In the genomic region with DNA sequence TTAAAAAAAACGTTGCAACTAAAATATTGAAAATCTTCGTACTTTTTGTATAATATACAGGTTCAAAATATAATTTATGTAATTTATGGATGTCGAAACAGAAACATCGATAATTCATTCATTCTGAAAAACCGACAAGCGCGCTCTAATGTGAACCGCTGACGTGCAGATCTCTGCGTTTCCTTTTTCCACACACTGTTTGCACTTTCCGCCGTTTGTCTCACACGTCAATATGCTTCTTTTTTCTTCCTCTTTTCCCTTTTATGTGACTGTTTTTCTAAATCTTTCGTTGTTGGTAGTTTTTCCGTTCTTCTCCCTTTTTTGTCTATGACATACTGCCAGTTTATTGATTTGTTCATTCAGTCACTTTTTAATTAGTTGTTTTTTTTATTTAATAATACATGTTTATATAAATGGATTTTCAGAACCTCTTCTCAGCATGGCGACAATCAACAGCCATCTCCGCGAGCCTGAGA, we compare ENCODE assay signal across 6 worm cellular contexts.
TF ChIP-seq lines count a peak whose summit lies in the region.

TSS of gene tmbi-4 (plus strand) at position 426 of the 476 bp plus-strand sequence.

TF ChIP-seq in whole organism, L1 larva, 84 proteins besides CTCF, POLR2A, EP300 and RAD21 (continued from another document and continues in another):
- peak in 1 of 6 experiments; percentile 52 for TF ChIP-seq elt-3 (tag; optimal IDR thresholded peaks at IDR 0.05; lab: Kevin White, UChicago)
- peak; percentile 35 for TF ChIP-seq lin-13 (GFP tag; optimal IDR thresholded peaks at IDR 0.05; lab: Kevin White, UChicago)
- peak; percentile 52 for TF ChIP-seq mep-1 (tag; optimal IDR thresholded peaks at IDR 0.05; lab: Kevin White, UChicago)
- TF ChIP-seq hpl-2 (GFP tag; optimal IDR thresholded peaks at IDR 0.05; lab: Kevin White, UChicago) = no peak
- peak; percentile 59 for TF ChIP-seq nhr-85 (tag; lab: Kevin White, UChicago)
- peak; percentile 87 for TF ChIP-seq lin-14 (GFP tag; optimal IDR thresholded peaks at IDR 0.05; lab: Kevin White, UChicago)
- TF ChIP-seq lin-15B (tag; optimal IDR thresholded peaks at IDR 0.05; lab: Kevin White, UChicago) = peak; percentile 30
- TF ChIP-seq ces-1 (GFP tag; optimal IDR thresholded peaks at IDR 0.05; lab: Kevin White, UChicago) = no peak
- no peak for TF ChIP-seq ceh-88 (GFP tag; IDR thresholded peaks at IDR 0.05; lab: Robert Waterston, UW)
- TF ChIP-seq unc-130 (tag; optimal IDR thresholded peaks at IDR 0.05; lab: Kevin White, UChicago) = peak; percentile 22
- TF ChIP-seq efl-1 (optimal IDR thresholded peaks at IDR 0.05; lab: Kevin White, UChicago) = peak; percentile 30 to 61
- TF ChIP-seq efl-1 (GFP tag; optimal IDR thresholded peaks at IDR 0.05 in 1 of 2; lab: Kevin White, UChicago) = peak in 1 of 2 experiments; percentile 14
- TF ChIP-seq dsc-1 (tag; optimal IDR thresholded peaks at IDR 0.05; lab: Kevin White, UChicago) = peak; percentile 20
- TF ChIP-seq blmp-1 (tag; optimal IDR thresholded peaks at IDR 0.05; lab: Kevin White, UChicago) = peak; percentile 96
- no peak for TF ChIP-seq irx-1 (tag; optimal IDR thresholded peaks at IDR 0.05; lab: Kevin White, UChicago)
- no peak for TF ChIP-seq hlh-17 (GFP tag; optimal IDR thresholded peaks at IDR 0.05; lab: Kevin White, UChicago; ENCODE audit: borderline replicate concordance)
- peak; percentile 53 for TF ChIP-seq tbx-2 (tag; optimal IDR thresholded peaks at IDR 0.05; lab: Kevin White, UChicago)
- TF ChIP-seq sox-4 (tag; optimal IDR thresholded peaks at IDR 0.05; lab: Kevin White, UChicago) = no peak
- no peak for TF ChIP-seq zip-4 (GFP tag; optimal IDR thresholded peaks at IDR 0.05; lab: Kevin White, UChicago)
- TF ChIP-seq unc-98 (GFP tag; IDR thresholded peaks at IDR 0.05; lab: Robert Waterston, UW) = no peak
- TF ChIP-seq ceh-82 (tag; optimal IDR thresholded peaks at IDR 0.05; lab: Kevin White, UChicago) = peak in 1 of 3 experiments; percentile 57

TF ChIP-seq in whole organism, L2 larva, 48 proteins besides CTCF, POLR2A, EP300 and RAD21 (continued from another document and continues in another):
- TF ChIP-seq lin-39 (tag; optimal IDR thresholded peaks at IDR 0.05; lab: Kevin White, UChicago) (no peak), ztf-1 (GFP tag; conservative IDR thresholded peaks at IDR 0.05; lab: Robert Waterston, UW) (no peak), gmeb-1 (tag; optimal IDR thresholded peaks at IDR 0.05; lab: Kevin White, UChicago) (no peak), nhr-11 (tag; optimal IDR thresholded peaks at IDR 0.05; lab: Kevin White, UChicago) (no peak), nhr-25 (tag; optimal IDR thresholded peaks at IDR 0.05; lab: Kevin White, UChicago) (peak; percentile 34), mab-5 (tag; optimal IDR thresholded peaks at IDR 0.05; lab: Kevin White, UChicago) (peak; percentile 15), blmp-1 (tag; optimal IDR thresholded peaks at IDR 0.05; lab: Kevin White, UChicago; ENCODE audit: insufficient read depth) (peak; percentile 82), nhr-237 (tag; optimal IDR thresholded peaks at IDR 0.05; lab: Kevin White, UChicago) (no peak), snpc-4 (tag; optimal IDR thresholded peaks at IDR 0.05; lab: Kevin White, UChicago) (no peak), sma-3 (GFP tag; optimal IDR thresholded peaks at IDR 0.05; lab: Kevin White, UChicago) (peak; percentile 32), crh-2 (tag; optimal IDR thresholded peaks at IDR 0.05; lab: Kevin White, UChicago) (peak; percentile 94), nhr-6 (tag; optimal IDR thresholded peaks at IDR 0.05; lab: Kevin White, UChicago) (no peak), R02D3.7 (tag; optimal IDR thresholded peaks at IDR 0.05; lab: Kevin White, UChicago) (no peak), elt-1 (tag; optimal IDR thresholded peaks at IDR 0.05; lab: Kevin White, UChicago) (no peak), unc-62 (GFP tag; optimal IDR thresholded peaks at IDR 0.05; lab: Kevin White, UChicago) (no peak), unc-39 (tag; optimal IDR thresholded peaks at IDR 0.05; lab: Kevin White, UChicago) (no peak), mbf-1 (tag; optimal IDR thresholded peaks at IDR 0.05; lab: Kevin White, UChicago) (no peak), ztf-11 (tag; optimal IDR thresholded peaks at IDR 0.05; lab: Kevin White, UChicago) (no peak), fos-1 (tag; optimal IDR thresholded peaks at IDR 0.05; lab: Kevin White, UChicago) (peak; percentile 65), ceh-82 (tag; optimal IDR thresholded peaks at IDR 0.05; lab: Kevin White, UChicago) (no peak), ama-1 (optimal IDR thresholded peaks at IDR 0.05; lab: Kevin White, UChicago) (no peak), ceh-16 (tag; optimal IDR thresholded peaks at IDR 0.05; lab: Kevin White, UChicago) (no peak)

TF ChIP-seq in whole organism, L3 larva, 47 proteins besides CTCF, POLR2A, EP300 and RAD21 (continued from another document and continues in another):
- TF ChIP-seq ceh-9 (tag; optimal IDR thresholded peaks at IDR 0.05; lab: Kevin White, UChicago) (no peak), eor-1 (tag; optimal IDR thresholded peaks at IDR 0.05; lab: Kevin White, UChicago) (no peak), nfya-1 (tag; optimal IDR thresholded peaks at IDR 0.05; lab: Kevin White, UChicago; ENCODE audit: insufficient read depth) (peak; percentile 67), lin-39 (tag; optimal IDR thresholded peaks at IDR 0.05; lab: Kevin White, UChicago) (peak; percentile 48), nhr-77 (tag; optimal IDR thresholded peaks at IDR 0.05; lab: Kevin White, UChicago) (no peak), aly-2 (tag; optimal IDR thresholded peaks at IDR 0.05; lab: Kevin White, UChicago) (no peak), nhr-11 (tag; optimal IDR thresholded peaks at IDR 0.05; lab: Kevin White, UChicago) (no peak), mdl-1 (tag; optimal IDR thresholded peaks at IDR 0.05; lab: Kevin White, UChicago) (no peak), nhr-76 (tag; optimal IDR thresholded peaks at IDR 0.05; lab: Kevin White, UChicago) (no peak), daf-12 (tag; optimal IDR thresholded peaks at IDR 0.05; lab: Kevin White, UChicago) (no peak), elt-1 (tag; optimal IDR thresholded peaks at IDR 0.05; lab: Kevin White, UChicago) (peak; percentile 29), nhr-28 (tag; optimal IDR thresholded peaks at IDR 0.05; lab: Kevin White, UChicago) (no peak), R02D3.7 (tag; optimal IDR thresholded peaks at IDR 0.05; lab: Kevin White, UChicago) (no peak), ceh-28 (tag; optimal IDR thresholded peaks at IDR 0.05; lab: Kevin White, UChicago) (peak; percentile 44), tbx-2 (tag; optimal IDR thresholded peaks at IDR 0.05; lab: Kevin White, UChicago) (no peak), pha-4 (tag; optimal IDR thresholded peaks at IDR 0.05; lab: Kevin White, UChicago) (peak; percentile 80), lsy-12 (tag; optimal IDR thresholded peaks at IDR 0.05; lab: Kevin White, UChicago) (no peak), pqm-1 (tag; optimal IDR thresholded peaks at IDR 0.05; lab: Kevin White, UChicago) (peak; percentile 38), lin-15B (tag; optimal IDR thresholded peaks at IDR 0.05; lab: Kevin White, UChicago) (peak; percentile 55), nhr-67 (tag; optimal IDR thresholded peaks at IDR 0.05; lab: Kevin White, UChicago) (no peak), skn-1 (tag; optimal IDR thresholded peaks at IDR 0.05; lab: Kevin White, UChicago) (peak; percentile 72), jun-1 (tag; optimal IDR thresholded peaks at IDR 0.05; lab: Kevin White, UChicago) (peak; percentile 34), nhr-12 (tag; optimal IDR thresholded peaks at IDR 0.05; lab: Kevin White, UChicago) (no peak)

TF ChIP-seq in whole organism, L4 larva, 104 proteins besides CTCF, POLR2A, EP300 and RAD21 (continued from another document and continues in another):
- TF ChIP-seq zfp-3 (GFP tag; conservative IDR thresholded peaks at IDR 0.05; lab: Robert Waterston, UW) = no peak
- no peak for TF ChIP-seq unc-130 (GFP tag; optimal IDR thresholded peaks at IDR 0.05; lab: Kevin White, UChicago)
- TF ChIP-seq gei-8 (GFP tag; optimal IDR thresholded peaks at IDR 0.05; lab: Kevin White, UChicago) = no peak
- TF ChIP-seq ceh-62 (tag; optimal IDR thresholded peaks at IDR 0.05; lab: Kevin White, UChicago) = no peak
- TF ChIP-seq egl-43 (GFP tag; IDR thresholded peaks at IDR 0.05; lab: Robert Waterston, UW) = no peak
- TF ChIP-seq T20F7.1 (GFP tag; optimal IDR thresholded peaks at IDR 0.05; lab: Kevin White, UChicago) = no peak
- no peak for TF ChIP-seq ceh-82 (tag; optimal IDR thresholded peaks at IDR 0.05; lab: Kevin White, UChicago)
- no peak for TF ChIP-seq madf-5 (GFP tag; IDR thresholded peaks at IDR 0.05; lab: Robert Waterston, UW)
- peak; percentile 33 for TF ChIP-seq mxl-3 (GFP tag; optimal IDR thresholded peaks at IDR 0.05; lab: Kevin White, UChicago)
- TF ChIP-seq nhr-48 (tag; optimal IDR thresholded peaks at IDR 0.05; lab: Kevin White, UChicago) = no peak
- TF ChIP-seq dmd-6 (GFP tag; IDR thresholded peaks at IDR 0.05; lab: Robert Waterston, UW) = peak; percentile 47
- TF ChIP-seq mep-1 (tag; optimal IDR thresholded peaks at IDR 0.05; lab: Kevin White, UChicago) = peak; percentile 74
- no peak for TF ChIP-seq madf-9 (GFP tag; conservative IDR thresholded peaks at IDR 0.05; lab: Robert Waterston, UW)
- TF ChIP-seq Y5F2A.4 (GFP tag; optimal IDR thresholded peaks at IDR 0.05; lab: Kevin White, UChicago) = no peak
- TF ChIP-seq mes-2 (tag; optimal IDR thresholded peaks at IDR 0.05; lab: Kevin White, UChicago; ENCODE audit: poor library complexity, severe bottlenecking) = peak; percentile 76
- no peak for TF ChIP-seq duxl-1 (tag; optimal IDR thresholded peaks at IDR 0.05; lab: Kevin White, UChicago; ENCODE audit: poor library complexity)
- no peak for TF ChIP-seq ama-1 (optimal IDR thresholded peaks at IDR 0.05; lab: Kevin White, UChicago)
- peak in 1 of 2 experiments; percentile 50 for TF ChIP-seq hif-1 (tag; optimal IDR thresholded peaks at IDR 0.05; lab: Kevin White, UChicago)
- TF ChIP-seq cey-2 (tag; optimal IDR thresholded peaks at IDR 0.05; lab: Kevin White, UChicago; ENCODE audit: borderline replicate concordance, insufficient read depth) = no peak
- no peak for TF ChIP-seq ceh-28 (tag; optimal IDR thresholded peaks at IDR 0.05; lab: Kevin White, UChicago)
- TF ChIP-seq lsy-2 (tag; optimal IDR thresholded peaks at IDR 0.05; lab: Kevin White, UChicago) = peak in 1 of 2 experiments; percentile 67
- no peak for TF ChIP-seq tra-1 (GFP tag; IDR thresholded peaks at IDR 0.05; lab: Robert Waterston, UW)
- no peak for TF ChIP-seq daf-8 (GFP tag; IDR thresholded peaks at IDR 0.05; lab: Robert Waterston, UW)

TF ChIP-seq in whole organism, mixed stage, embryonic, 35 proteins besides CTCF, POLR2A, EP300 and RAD21 (continued from another document):
- TF ChIP-seq unc-39 (tag; optimal IDR thresholded peaks at IDR 0.05; lab: Kevin White, UChicago) (no peak), cnd-1 (tag; optimal IDR thresholded peaks at IDR 0.05; lab: Kevin White, UChicago) (no peak), tbx-8 (GFP tag; optimal IDR thresholded peaks at IDR 0.05; lab: Kevin White, UChicago) (no peak), M03D4.4 (tag; optimal IDR thresholded peaks at IDR 0.05; lab: Kevin White, UChicago) (no peak), nhr-237 (tag; optimal IDR thresholded peaks at IDR 0.05; lab: Kevin White, UChicago) (no peak), sptf-1 (tag; optimal IDR thresholded peaks at IDR 0.05; lab: Kevin White, UChicago) (no peak), pha-4 (tag; optimal IDR thresholded peaks at IDR 0.05; lab: Kevin White, UChicago) (no peak), nhr-76 (tag; optimal IDR thresholded peaks at IDR 0.05; lab: Kevin White, UChicago) (no peak)

TF ChIP-seq in whole organism, young adult, 124 proteins besides CTCF, POLR2A, EP300 and RAD21 (continued from another document and continues in another):
- no peak for TF ChIP-seq nfya-2 (GFP tag; IDR thresholded peaks at IDR 0.05; lab: Robert Waterston, UW)
- TF ChIP-seq ccch-3 (GFP tag; optimal IDR thresholded peaks at IDR 0.05; lab: Kevin White, UChicago) = no peak
- no peak for TF ChIP-seq nhr-179 (tag; optimal IDR thresholded peaks at IDR 0.05; lab: Kevin White, UChicago)
- TF ChIP-seq ama-1 (optimal IDR thresholded peaks at IDR 0.05; lab: Kevin White, UChicago) = no peak
- no peak for TF ChIP-seq ama-1 (GFP tag; optimal IDR thresholded peaks at IDR 0.05; lab: Kevin White, UChicago)
- TF ChIP-seq hlh-12 (tag; optimal IDR thresholded peaks at IDR 0.05; lab: Kevin White, UChicago) = no peak
- peak; percentile 15 for TF ChIP-seq unc-62 (GFP tag; optimal IDR thresholded peaks at IDR 0.05; lab: Kevin White, UChicago)
- peak; percentile 53 for TF ChIP-seq lin-40 (tag; optimal IDR thresholded peaks at IDR 0.05; lab: Kevin White, UChicago)
- no peak for TF ChIP-seq B0261.1 (tag; optimal IDR thresholded peaks at IDR 0.05; lab: Kevin White, UChicago)
- no peak for TF ChIP-seq mes-4 (tag; optimal IDR thresholded peaks at IDR 0.05; lab: Kevin White, UChicago)
- no peak for TF ChIP-seq ekl-4 (GFP tag; IDR thresholded peaks at IDR 0.05; lab: Robert Waterston, UW)
- TF ChIP-seq K12H6.12 (tag; optimal IDR thresholded peaks at IDR 0.05; lab: Kevin White, UChicago) = peak; percentile 8
- TF ChIP-seq gei-17 (GFP tag; optimal IDR thresholded peaks at IDR 0.05; lab: Kevin White, UChicago) = no peak
- TF ChIP-seq athp-1 (tag; optimal IDR thresholded peaks at IDR 0.05; lab: Kevin White, UChicago) = no peak
- no peak for TF ChIP-seq efl-1 (GFP tag; optimal IDR thresholded peaks at IDR 0.05; lab: Kevin White, UChicago)
- TF ChIP-seq ztf-26 (tag; optimal IDR thresholded peaks at IDR 0.05; lab: Kevin White, UChicago) = no peak
- no peak for TF ChIP-seq snpc-3.4 (tag; optimal IDR thresholded peaks at IDR 0.05; lab: Kevin White, UChicago)
- TF ChIP-seq akir-1 (GFP tag; optimal IDR thresholded peaks at IDR 0.05; lab: Kevin White, UChicago) = no peak
- TF ChIP-seq ceh-58 (GFP tag; IDR thresholded peaks at IDR 0.05; lab: Robert Waterston, UW) = no peak
- no peak for TF ChIP-seq ceh-40 (GFP tag; IDR thresholded peaks at IDR 0.05; lab: Robert Waterston, UW)
- TF ChIP-seq F33H1.4 (GFP tag; IDR thresholded peaks at IDR 0.05; lab: Robert Waterston, UW) = no peak
- no peak for TF ChIP-seq dox-1 (GFP tag; IDR thresholded peaks at IDR 0.05; lab: Robert Waterston, UW)
- no peak for TF ChIP-seq zfh-2 (GFP tag; conservative IDR thresholded peaks at IDR 0.05; lab: Robert Waterston, UW)
- TF ChIP-seq rcor-1 (GFP tag; IDR thresholded peaks at IDR 0.05; lab: Robert Waterston, UW) = no peak
- TF ChIP-seq nhr-120 (GFP tag; IDR thresholded peaks at IDR 0.05; lab: Robert Waterston, UW) = no peak
- TF ChIP-seq die-1 (tag; optimal IDR thresholded peaks at IDR 0.05; lab: Kevin White, UChicago) = no peak
- TF ChIP-seq sdz-38 (tag; optimal IDR thresholded peaks at IDR 0.05; lab: Kevin White, UChicago) = no peak
- no peak for TF ChIP-seq cebp-1 (GFP tag; IDR thresholded peaks at IDR 0.05; lab: Robert Waterston, UW)
- peak; percentile 52 for TF ChIP-seq cebp-1 (tag; optimal IDR thresholded peaks at IDR 0.05; lab: Kevin White, UChicago)
- peak; percentile 56 for TF ChIP-seq nhr-80 (tag; optimal IDR thresholded peaks at IDR 0.05; lab: Kevin White, UChicago)
- no peak for TF ChIP-seq F57C9.4 (tag; optimal IDR thresholded peaks at IDR 0.05; lab: Kevin White, UChicago)
- TF ChIP-seq madf-10 (tag; optimal IDR thresholded peaks at IDR 0.05; lab: Kevin White, UChicago) = no peak
- TF ChIP-seq F37B4.10 (GFP tag; IDR thresholded peaks at IDR 0.05; lab: Robert Waterston, UW) = no peak
- no peak for TF ChIP-seq C06A6.2 (GFP tag; conservative IDR thresholded peaks at IDR 0.05; lab: Robert Waterston, UW)
- no peak for TF ChIP-seq C17E4.6 (GFP tag; IDR thresholded peaks at IDR 0.05; lab: Robert Waterston, UW)
- no peak for TF ChIP-seq chd-7 (tag; optimal IDR thresholded peaks at IDR 0.05; lab: Kevin White, UChicago)
- no peak for TF ChIP-seq ztf-22 (GFP tag; optimal IDR thresholded peaks at IDR 0.05; lab: Kevin White, UChicago)
- no peak for TF ChIP-seq lin-54 (GFP tag; optimal IDR thresholded peaks at IDR 0.05; lab: Kevin White, UChicago)
- no peak for TF ChIP-seq tlf-1 (GFP tag; optimal IDR thresholded peaks at IDR 0.05; lab: Kevin White, UChicago)
- TF ChIP-seq D2030.7 (GFP tag; IDR thresholded peaks at IDR 0.05; lab: Robert Waterston, UW) = no peak
- TF ChIP-seq sptf-2 (GFP tag; optimal IDR thresholded peaks at IDR 0.05; lab: Kevin White, UChicago) = no peak
- TF ChIP-seq F22D6.2 (tag; optimal IDR thresholded peaks at IDR 0.05; lab: Kevin White, UChicago) = no peak
- no peak for TF ChIP-seq tbp1 (GFP tag; optimal IDR thresholded peaks at IDR 0.05; lab: Kevin White, UChicago)
- TF ChIP-seq snpc-1.1 (tag; optimal IDR thresholded peaks at IDR 0.05; lab: Kevin White, UChicago; ENCODE audit: insufficient read depth) = no peak
- TF ChIP-seq mxl-1 (tag; optimal IDR thresholded peaks at IDR 0.05; lab: Kevin White, UChicago) = no peak
